Fruit fly (Drosophila melanogaster): ENCODE results near the gene CG5122.

DNA sequence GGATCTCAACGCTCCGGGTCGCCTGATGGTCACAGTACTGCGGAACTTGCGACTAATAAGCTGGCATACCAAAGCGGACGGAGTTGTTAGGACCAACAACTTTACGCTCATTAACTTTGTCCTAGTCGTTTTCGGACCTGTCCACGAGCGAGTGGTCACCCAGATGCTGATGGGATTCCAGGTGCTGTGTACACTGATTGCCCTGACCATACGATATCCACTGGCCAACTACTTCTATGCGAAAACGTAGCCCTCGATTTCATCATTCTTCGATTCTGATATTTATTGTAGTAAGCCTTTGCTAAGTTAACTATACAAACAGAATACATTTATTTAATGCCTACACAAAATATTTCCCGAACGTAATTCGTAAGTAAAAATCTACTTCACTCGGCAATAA is 52.8 kb downstream of the CG5122 start, which contains the start of gene Rsph1:
- TF ChIP-seq CTCF (optimal IDR thresholded peaks at IDR 0.05): no peak
- TF ChIP-seq CG8478 (optimal IDR thresholded peaks at IDR 0.05): no peak

Data from S2 (cell line).